Worm (Caenorhabditis elegans) whole organism, L4 larva: ENCODE data around the gene thn-2.

Source experiments
- D1046.2 ChIP-seq: fragments of 200-800 bp; sonication (Bioruptor generic); IDR thresholded peaks from 2 replicates; pipeline ENCODE4 v1.3.6; 2022; ENCODE audit warnings: missing genetic modification characterization, missing compliant biosample characterization
- F10B5.3 ChIP-seq: sonication (generic microtip); optimal IDR thresholded peaks from 2 replicates; lab custom pipeline; 2016; ENCODE audit warnings: mild to moderate bottlenecking, missing genetic modification characterization, missing compliant biosample characterization
- F26F4.8 ChIP-seq: fragments of 200-800 bp; sonication (Bioruptor generic); conservative IDR thresholded peaks from 2 replicates; pipeline ENCODE4 v1.3.6; 2022; ENCODE audit warnings: missing genetic modification characterization, missing compliant biosample characterization
- F37D6.2 ChIP-seq: sonication (generic microtip); optimal IDR thresholded peaks from 2 replicates; lab custom pipeline; 2016; ENCODE audit warnings: mild to moderate bottlenecking, missing genetic modification characterization, missing compliant biosample characterization
- F49E8.2 ChIP-seq: sonication (generic microtip); optimal IDR thresholded peaks from 2 replicates; lab custom pipeline; 2016; ENCODE audit warnings: missing compliant biosample characterization, mild to moderate bottlenecking, missing genetic modification characterization, borderline replicate concordance
- T20F7.1 ChIP-seq: fragments of 200-800 bp; sonication (Bioruptor generic); optimal IDR thresholded peaks from 2 replicates; lab custom pipeline; 2018; ENCODE audit warnings: mild to moderate bottlenecking, missing genetic modification characterization, missing compliant biosample characterization
- Y105C5A.15 ChIP-seq: fragments of 200-800 bp; sonication (Bioruptor generic); IDR thresholded peaks from 2 replicates; pipeline ENCODE4 v1.3.6; 2022; ENCODE audit warnings: missing genetic modification characterization, missing compliant biosample characterization
- Y75B8A.6 ChIP-seq: fragments of 200-800 bp; sonication (Bioruptor generic); IDR thresholded peaks from 2 replicates; pipeline ENCODE4 v1.3.6; 2022; ENCODE audit warnings: missing genetic modification reagents, missing genetic modification characterization, missing compliant biosample characterization
- aha-1 ChIP-seq: fragments of 150-350 bp; peaks from one replicate; lab custom pipeline; 2014; ENCODE audit warnings: missing biosample characterization, missing genetic modification characterization
- ama-1 ChIP-seq: fragments of 150-350 bp; optimal IDR thresholded peaks from 2 replicates; lab custom pipeline; 2014; ENCODE audit warnings: inconsistent platforms, mixed read lengths
- arid-1 ChIP-seq: fragments of 200-800 bp; sonication (Bioruptor generic); conservative IDR thresholded peaks from 2 replicates; pipeline ENCODE4 v1.3.6; 2022; ENCODE audit warnings: missing genetic modification reagents, missing genetic modification characterization, missing compliant biosample characterization
- attf-4 ChIP-seq: sonication (generic microtip); optimal IDR thresholded peaks from 3 replicates; lab custom pipeline; 2017; ENCODE audit warnings: missing biosample characterization, missing genetic modification characterization
- ceh-28 ChIP-seq: fragments of 150-350 bp; optimal IDR thresholded peaks from 2 replicates; lab custom pipeline; 2014; ENCODE audit warnings: missing biosample characterization, missing genetic modification reagents, missing genetic modification characterization
- ceh-62 ChIP-seq: sonication (generic microtip); optimal IDR thresholded peaks from 2 replicates; lab custom pipeline; 2017; ENCODE audit warnings: missing biosample characterization, missing genetic modification characterization
- ceh-82 ChIP-seq: sonication (generic microtip); optimal IDR thresholded peaks from 2 replicates; lab custom pipeline; 2017; ENCODE audit warnings: missing biosample characterization, missing genetic modification characterization
- daf-16 ChIP-seq, 3 experiments: sonication (generic microtip); optimal IDR thresholded peaks; 2 replicates each; lab custom pipeline; 2016 to 2017; ENCODE audit warnings: missing genetic modification characterization in 3 of 3, missing genetic modification reagents in 3 of 3, mild to moderate bottlenecking in 2 of 3, missing compliant biosample characterization in 2 of 3, missing biosample characterization in 1 of 3, moderate library complexity in 1 of 3
- dpl-1 ChIP-seq: fragments of 150-350 bp; optimal IDR thresholded peaks from 2 replicates; lab custom pipeline; 2014; ENCODE audit warnings: missing biosample characterization, missing genetic modification reagents, missing genetic modification characterization
- dve-1 ChIP-seq: sonication (generic microtip); optimal IDR thresholded peaks from 2 replicates; lab custom pipeline; 2017; ENCODE audit warnings: antibody characterized with exemption, mild to moderate bottlenecking, missing genetic modification characterization, missing compliant biosample characterization; ENCODE audit not compliant: insufficient read depth
- fkh-10 ChIP-seq: fragments of 150-350 bp; optimal IDR thresholded peaks from 2 replicates; lab custom pipeline; 2014; ENCODE audit warnings: missing biosample characterization, missing genetic modification reagents, missing genetic modification characterization
- fos-1 ChIP-seq: fragments of 150-350 bp; optimal IDR thresholded peaks from 2 replicates; lab custom pipeline; 2014; ENCODE audit warnings: missing biosample characterization, missing genetic modification characterization
- hif-1 ChIP-seq, 2 experiments: sonication (generic microtip); optimal IDR thresholded peaks; 2 replicates each; lab custom pipeline; 2016 to 2017; ENCODE audit warnings: missing compliant biosample characterization in 2 of 2, missing genetic modification characterization in 2 of 2, missing genetic modification reagents in 2 of 2, missing genotype in 2 of 2, mild to moderate bottlenecking in 1 of 2
- hlh-11 ChIP-seq: fragments of 200-800 bp; sonication (Bioruptor generic); optimal IDR thresholded peaks from 2 replicates; lab custom pipeline; 2018; ENCODE audit warnings: mild to moderate bottlenecking, missing genetic modification characterization, missing compliant biosample characterization
- hlh-30 ChIP-seq: sonication (generic microtip); optimal IDR thresholded peaks from 2 replicates; lab custom pipeline; 2017; ENCODE audit warnings: antibody characterized with exemption, mild to moderate bottlenecking, missing genetic modification characterization, missing compliant biosample characterization; ENCODE audit not compliant: insufficient read depth
- lim-7 ChIP-seq: fragments of 200-800 bp; sonication (Bioruptor generic); IDR thresholded peaks from 2 replicates; pipeline ENCODE4 v1.3.6; 2022; ENCODE audit warnings: missing genetic modification characterization, missing compliant biosample characterization
- lin-13 ChIP-seq: fragments of 150-350 bp; optimal IDR thresholded peaks from 2 replicates; lab custom pipeline; 2014; ENCODE audit warnings: missing biosample characterization, missing genetic modification reagents, missing genetic modification characterization
- lin-15B ChIP-seq: fragments of 150-350 bp; sonication (generic microtip); optimal IDR thresholded peaks from 3 replicates; lab custom pipeline; 2014; ENCODE audit warnings: missing biosample characterization, missing genetic modification characterization
- lin-38 ChIP-seq: fragments of 200-800 bp; sonication (Bioruptor generic); IDR thresholded peaks from 2 replicates; pipeline ENCODE4 v1.3.6; 2022; ENCODE audit warnings: missing genetic modification reagents, missing genetic modification characterization, missing compliant biosample characterization
- lin-39 ChIP-seq: fragments of 150-350 bp; optimal IDR thresholded peaks from 2 replicates; lab custom pipeline; 2014; ENCODE audit warnings: missing biosample characterization, missing genetic modification reagents, missing genetic modification characterization
- lsy-2 ChIP-seq, 2 experiments: fragments of 150-350 bp in 1 of 2; sonication (generic microtip) in 1 of 2; optimal IDR thresholded peaks; 2 replicates each; lab custom pipeline; 2014 to 2017; ENCODE audit warnings: missing biosample characterization in 2 of 2, missing genetic modification characterization in 2 of 2
- mes-2 ChIP-seq: sonication (generic microtip); optimal IDR thresholded peaks from 2 replicates; lab custom pipeline; 2016; ENCODE audit warnings: missing genotype, mild to moderate bottlenecking, missing genetic modification characterization, missing compliant biosample characterization; ENCODE audit not compliant: poor library complexity, severe bottlenecking
- mxl-2 ChIP-seq: fragments of 200-800 bp; sonication (Bioruptor generic); conservative IDR thresholded peaks from 2 replicates; pipeline ENCODE4 v1.3.6; 2022; ENCODE audit warnings: missing genetic modification reagents, missing genetic modification characterization, missing compliant biosample characterization
- mxl-3 ChIP-seq: fragments of 200-800 bp; sonication (Bioruptor generic); optimal IDR thresholded peaks from 2 replicates; lab custom pipeline; 2018; ENCODE audit warnings: mild to moderate bottlenecking, missing genetic modification characterization, missing compliant biosample characterization
- nhr-11 ChIP-seq: fragments of 150-350 bp; optimal IDR thresholded peaks from 2 replicates; lab custom pipeline; 2014; ENCODE audit warnings: missing biosample characterization, missing genetic modification characterization
- nhr-28 ChIP-seq: fragments of 150-350 bp; optimal IDR thresholded peaks from 2 replicates; lab custom pipeline; 2014; ENCODE audit warnings: missing biosample characterization, missing genetic modification characterization
- nhr-41 ChIP-seq: fragments of 200-800 bp; sonication (Bioruptor generic); IDR thresholded peaks from 2 replicates; pipeline ENCODE4 v1.3.6; 2022; ENCODE audit warnings: missing genetic modification reagents, missing genetic modification characterization, missing compliant biosample characterization
- pha-4 ChIP-seq, 2 experiments: fragments of 150-350 bp in 1 of 2; fragments of 200-800 bp in 1 of 2; sonication (Bioruptor generic) in 1 of 2; IDR thresholded peaks in 1 of 2; optimal IDR thresholded peaks in 1 of 2; 2 replicates each; pipeline versions ENCODE4 v1.3.6 to Lab custom; 2014 to 2022; ENCODE audit warnings: missing genetic modification characterization in 2 of 2, missing genetic modification reagents in 2 of 2, missing biosample characterization in 1 of 2, missing compliant biosample characterization in 1 of 2
- pqm-1 ChIP-seq: sonication (generic microtip); optimal IDR thresholded peaks from 2 replicates; lab custom pipeline; 2017; ENCODE audit warnings: missing biosample characterization, missing genetic modification characterization
- sdz-12 ChIP-seq: fragments of 200-800 bp; sonication (Bioruptor generic); optimal IDR thresholded peaks from 2 replicates; lab custom pipeline; 2018; ENCODE audit warnings: mild to moderate bottlenecking, missing genetic modification characterization, missing compliant biosample characterization
- snpc-4 ChIP-seq: fragments of 150-350 bp; optimal IDR thresholded peaks from 2 replicates; lab custom pipeline; 2014; ENCODE audit warnings: missing biosample characterization, missing genetic modification characterization
- spr-3 ChIP-seq: fragments of 200-800 bp; sonication (Bioruptor generic); optimal IDR thresholded peaks from 2 replicates; lab custom pipeline; 2018; ENCODE audit warnings: mild to moderate bottlenecking, missing genetic modification characterization, missing compliant biosample characterization
- tag-97 ChIP-seq: fragments of 200-800 bp; sonication (Bioruptor generic); IDR thresholded peaks from 2 replicates; pipeline ENCODE4 v1.3.6; 2022; ENCODE audit warnings: missing genetic modification characterization, missing compliant biosample characterization
- tra-1 ChIP-seq: fragments of 200-800 bp; sonication (Bioruptor generic); IDR thresholded peaks from 2 replicates; pipeline ENCODE4 v1.3.6; 2022; ENCODE audit warnings: missing genetic modification reagents, missing genetic modification characterization, missing compliant biosample characterization
- unc-130 ChIP-seq: sonication (generic microtip); optimal IDR thresholded peaks from 2 replicates; lab custom pipeline; 2016; ENCODE audit warnings: missing genetic modification reagents, missing genetic modification characterization, missing compliant biosample characterization
- vab-7 ChIP-seq: fragments of 200-800 bp; sonication (Bioruptor generic); IDR thresholded peaks from 2 replicates; pipeline ENCODE4 v1.3.6; 2022; ENCODE audit warnings: missing genetic modification reagents, missing genetic modification characterization, missing compliant biosample characterization
- zfp-2 ChIP-seq: sonication (generic microtip); optimal IDR thresholded peaks from 2 replicates; lab custom pipeline; 2016; ENCODE audit warnings: mild to moderate bottlenecking, missing genetic modification characterization, missing compliant biosample characterization
- ztf-11 ChIP-seq: fragments of 150-350 bp; optimal IDR thresholded peaks from 2 replicates; lab custom pipeline; 2014; ENCODE audit warnings: missing biosample characterization, missing genetic modification characterization
- ztf-7 ChIP-seq: fragments of 150-350 bp; optimal IDR thresholded peaks from 2 replicates; lab custom pipeline; 2014; ENCODE audit warnings: missing biosample characterization, missing genetic modification characterization

The thn-2 gene

ce11 chrIV:12399983-12400382, 17.0 kb downstream of the thn-2 start (continued):
- no peak for TF ChIP-seq ceh-62 (tag; lab: Kevin White, UChicago)

ce11 chrIV:12403440-12403839, 20.5 kb downstream of the thn-2 start:
- TF ChIP-seq hlh-30 (peak; percentile 19), lin-13 (no peak), nhr-28 (tag; lab: Kevin White, UChicago) (peak; percentile 32), F49E8.2 (no peak), Y75B8A.6 (GFP tag; lab: Robert Waterston, UW) (no peak), F26F4.8 (no peak), mes-2 (no peak), spr-3 (GFP tag; lab: Kevin White, UChicago) (no peak), mxl-3 (peak; percentile 55), T20F7.1 (GFP tag; lab: Kevin White, UChicago) (no peak), F10B5.3 (tag; lab: Kevin White, UChicago) (no peak), F37D6.2 (tag; lab: Kevin White, UChicago) (no peak), ztf-7 (no peak), ceh-82 (tag; lab: Kevin White, UChicago) (no peak), daf-16 (GFP tag; optimal IDR thresholded peaks at IDR 0.05; lab: Kevin White, UChicago) (no peak), daf-16 (tag; optimal IDR thresholded peaks at IDR 0.05; lab: Kevin White, UChicago) (no peak), hif-1 (tag; optimal IDR thresholded peaks at IDR 0.05; lab: Kevin White, UChicago) (no peak), fkh-10 (GFP tag; lab: Kevin White, UChicago) (no peak), hlh-11 (tag; lab: Kevin White, UChicago) (peak; percentile 40), attf-4 (tag; lab: Kevin White, UChicago) (no peak), ztf-11 (tag; lab: Kevin White, UChicago) (no peak), sdz-12 (no peak), aha-1 (tag; lab: Kevin White, UChicago) (peak; percentile 95), lin-39 (tag; lab: Kevin White, UChicago) (no peak), ama-1 (lab: Kevin White, UChicago) (no peak), ceh-28 (no peak), Y105C5A.15 (GFP tag; lab: Robert Waterston, UW) (no peak), mxl-2 (GFP tag; lab: Robert Waterston, UW) (no peak), lim-7 (no peak), nhr-11 (no peak), lsy-2 (tag; optimal IDR thresholded peaks at IDR 0.05; lab: Kevin White, UChicago) (no peak), snpc-4 (no peak), unc-130 (no peak), tra-1 (GFP tag; lab: Robert Waterston, UW) (no peak)

ce11 chrIV:12404137-12404536, 21.2 kb downstream of the thn-2 start, which contains the start of gene gex-3:
Gene gex-3, plus strand, starts transcription at chrIV:12404431.
- no peak for TF ChIP-seq snpc-4
- peak; percentile 71 for TF ChIP-seq unc-130
- no peak for TF ChIP-seq tag-97 (GFP tag; lab: Robert Waterston, UW)
- TF ChIP-seq lim-7: no peak
- TF ChIP-seq daf-16 (GFP tag; optimal IDR thresholded peaks at IDR 0.05; lab: Kevin White, UChicago): no peak
- TF ChIP-seq daf-16 (tag; optimal IDR thresholded peaks at IDR 0.05; lab: Kevin White, UChicago): peak; percentile 51
- peak; percentile 61 for TF ChIP-seq lin-15B (tag; lab: Kevin White, UChicago)
- peak; percentile 85 for TF ChIP-seq fkh-10 (GFP tag; lab: Kevin White, UChicago)
- TF ChIP-seq mes-2: peak; percentile 92
- TF ChIP-seq zfp-2 (tag; lab: Kevin White, UChicago): no peak
- TF ChIP-seq nhr-41 (GFP tag; lab: Robert Waterston, UW): no peak
- peak; percentile 65 for TF ChIP-seq dve-1
- peak; percentile 91 for TF ChIP-seq dpl-1 (GFP tag; lab: Kevin White, UChicago)
- no peak for TF ChIP-seq sdz-12
- no peak for TF ChIP-seq arid-1 (GFP tag; lab: Robert Waterston, UW)
- peak; percentile 82 for TF ChIP-seq hlh-30
- peak; percentile 58 for TF ChIP-seq vab-7 (GFP tag; lab: Robert Waterston, UW)
- TF ChIP-seq pha-4 (GFP tag; IDR thresholded peaks at IDR 0.05; lab: Robert Waterston, UW): no peak
- peak; percentile 69 for TF ChIP-seq pha-4 (tag; optimal IDR thresholded peaks at IDR 0.05; lab: Kevin White, UChicago)
- peak; percentile 97 for TF ChIP-seq lin-38
- peak; percentile 31 for TF ChIP-seq F49E8.2
- TF ChIP-seq nhr-11: peak; percentile 2
- no peak for TF ChIP-seq pqm-1 (tag; lab: Kevin White, UChicago)
- no peak for TF ChIP-seq fos-1 (tag; lab: Kevin White, UChicago)
- TF ChIP-seq lin-13: peak; percentile 87
- TF ChIP-seq aha-1 (tag; lab: Kevin White, UChicago): peak; percentile 98
- no peak for TF ChIP-seq D1046.2 (GFP tag; lab: Robert Waterston, UW)
